Fruit fly (Drosophila melanogaster) whole organism, embryonic: ENCODE results near the gene arm.
A peak's percentile ranks its signal among the peaks of the same experiment; 100 is the strongest.

Experiments
- Atf6 ChIP-seq: fragments of 200-800 bp; sonication (Bioruptor generic); IDR thresholded peaks from 2 replicates; pipeline ENCODE4 v1.3.6; 2022; ENCODE audit warnings: missing biosample characterization, missing genetic modification characterization
- Blimp-1 ChIP-seq: fragments of 200-800 bp; sonication (Bioruptor generic); optimal IDR thresholded peaks from 3 replicates; lab custom pipeline; 2018; ENCODE audit warnings: missing biosample characterization, missing genetic modification characterization, mild to moderate bottlenecking, moderate library complexity, missing genetic modification reagents
- CG11247 ChIP-seq: fragments of 200-800 bp; sonication (Bioruptor generic); IDR thresholded peaks from 2 replicates; pipeline ENCODE4 v1.3.6; 2022; ENCODE audit warnings: missing biosample characterization, missing genetic modification characterization
- CG12071 ChIP-seq: fragments of 200-800 bp; sonication (Bioruptor generic); optimal IDR thresholded peaks from 3 replicates; lab custom pipeline; 2018; ENCODE audit warnings: missing biosample characterization, mild to moderate bottlenecking, missing genetic modification characterization
- CG12659 ChIP-seq: fragments of 200-800 bp; sonication (Bioruptor generic); optimal IDR thresholded peaks from 3 replicates; lab custom pipeline; 2017; ENCODE audit warnings: mild to moderate bottlenecking, missing biosample characterization, missing genetic modification reagents, missing genetic modification characterization
- CG14014 ChIP-seq: fragments of 200-800 bp; sonication (Bioruptor generic); IDR thresholded peaks from 2 replicates; pipeline ENCODE4 v1.3.6; 2022; ENCODE audit warnings: missing biosample characterization, missing genetic modification characterization
- CG15269 ChIP-seq: fragments of 200-800 bp; sonication (Bioruptor generic); optimal IDR thresholded peaks from 2 replicates; lab custom pipeline; 2018; ENCODE audit warnings: missing biosample characterization, mild to moderate bottlenecking, missing genetic modification characterization, moderate library complexity
- CG1529 ChIP-seq: fragments of 200-800 bp; sonication (Bioruptor generic); optimal IDR thresholded peaks from 3 replicates; lab custom pipeline; 2018; ENCODE audit warnings: missing biosample characterization, missing genetic modification characterization
- CG15601 ChIP-seq: fragments of 200-800 bp; sonication (Bioruptor generic); optimal IDR thresholded peaks from 3 replicates; lab custom pipeline; 2019; ENCODE audit warnings: missing biosample characterization, mild to moderate bottlenecking, missing genetic modification characterization, moderate library complexity
- CG2116 ChIP-seq: fragments of 200-800 bp; sonication (Bioruptor generic); optimal IDR thresholded peaks from 3 replicates; lab custom pipeline; 2018; ENCODE audit warnings: missing biosample characterization, mild to moderate bottlenecking, missing genetic modification characterization
- CG2199 ChIP-seq: fragments of 200-800 bp; sonication (Bioruptor generic); IDR thresholded peaks from 3 replicates; pipeline ENCODE4 v1.3.6; 2022; ENCODE audit warnings: missing biosample characterization, missing genetic modification characterization
- CG32767 ChIP-seq: fragments of 200-800 bp; sonication (Bioruptor generic); IDR thresholded peaks from 2 replicates; pipeline ENCODE4 v1.3.6; 2022; ENCODE audit warnings: missing biosample characterization, missing genetic modification characterization
- CG34422 ChIP-seq: fragments of 200-800 bp; sonication (Bioruptor generic); IDR thresholded peaks from 3 replicates; pipeline ENCODE4 v1.3.6; 2022; ENCODE audit warnings: missing biosample characterization, missing genetic modification characterization
- CG4424 ChIP-seq: fragments of 200-800 bp; sonication (Bioruptor generic); optimal IDR thresholded peaks from 3 replicates; lab custom pipeline; 2016; ENCODE audit warnings: missing biosample characterization, missing genetic modification characterization
- CG7786 ChIP-seq: fragments of 200-800 bp; sonication (Bioruptor generic); optimal IDR thresholded peaks from 2 replicates; lab custom pipeline; 2016; ENCODE audit warnings: missing biosample characterization, missing genetic modification characterization
- CG8290 ChIP-seq, 3 experiments: fragments of 200-800 bp; sonication (Bioruptor generic); optimal IDR thresholded peaks; 2 replicates each; lab custom pipeline; 2016 to 2019; ENCODE audit warnings: missing biosample characterization in 3 of 3, missing genetic modification characterization in 3 of 3, mild to moderate bottlenecking in 2 of 3, moderate library complexity in 1 of 3
- CG9727 ChIP-seq: fragments of 200-800 bp; sonication (Bioruptor generic); optimal IDR thresholded peaks from 3 replicates; lab custom pipeline; 2017; ENCODE audit warnings: missing biosample characterization, mild to moderate bottlenecking, missing genetic modification characterization
- CG9817 ChIP-seq: fragments of 200-800 bp; sonication (Bioruptor generic); optimal IDR thresholded peaks from 2 replicates; lab custom pipeline; 2018; ENCODE audit warnings: missing biosample characterization, mild to moderate bottlenecking, missing genetic modification characterization, moderate library complexity
- CG9932 ChIP-seq: fragments of 200-800 bp; sonication (Bioruptor generic); IDR thresholded peaks from 2 replicates; pipeline ENCODE4 v1.3.6; 2022; ENCODE audit warnings: missing biosample characterization, missing genetic modification characterization
- Ets65A ChIP-seq: fragments of 200-800 bp; sonication (Bioruptor generic); peaks from one replicate; lab custom pipeline; 2016; ENCODE audit warnings: missing biosample characterization, missing genetic modification characterization
- Ets97D ChIP-seq: fragments of 200-800 bp; sonication (Bioruptor generic); optimal IDR thresholded peaks from 3 replicates; lab custom pipeline; 2016; ENCODE audit warnings: missing biosample characterization, missing genetic modification characterization
- Fer1 ChIP-seq: fragments of 200-800 bp; sonication (Bioruptor generic); optimal IDR thresholded peaks from 2 replicates; lab custom pipeline; 2017; ENCODE audit warnings: missing biosample characterization, mild to moderate bottlenecking, missing genetic modification characterization
- H15 ChIP-seq: fragments of 200-800 bp; sonication (Bioruptor generic); IDR thresholded peaks from 3 replicates; pipeline ENCODE4 v1.3.6; 2022; ENCODE audit warnings: missing biosample characterization, missing genetic modification characterization
- HHEX ChIP-seq: fragments of 200-800 bp; sonication (Bioruptor generic); optimal IDR thresholded peaks from 3 replicates; lab custom pipeline; 2017; ENCODE audit warnings: missing biosample characterization, mild to moderate bottlenecking, missing genetic modification characterization, missing genetic modification reagents
- MBD-R2 ChIP-seq: fragments of 200-800 bp; sonication (Bioruptor generic); IDR thresholded peaks from 2 replicates; pipeline ENCODE4 v1.3.6; 2022; ENCODE audit warnings: missing biosample characterization, missing genetic modification characterization
- Meics ChIP-seq: fragments of 200-800 bp; sonication (Bioruptor generic); optimal IDR thresholded peaks from 2 replicates; lab custom pipeline; 2017; ENCODE audit warnings: missing biosample characterization, mild to moderate bottlenecking, missing genetic modification characterization
- Mes4 ChIP-seq: fragments of 200-800 bp; sonication (Bioruptor generic); optimal IDR thresholded peaks from 2 replicates; lab custom pipeline; 2016; ENCODE audit warnings: missing biosample characterization, missing genetic modification characterization
- Myb ChIP-seq: fragments of 200-800 bp; sonication (Bioruptor generic); optimal IDR thresholded peaks from 2 replicates; lab custom pipeline; 2016; ENCODE audit warnings: missing biosample characterization, missing genetic modification characterization
- Oaz ChIP-seq: fragments of 200-800 bp; sonication (Bioruptor generic); IDR thresholded peaks from 2 replicates; pipeline ENCODE4 v1.3.6; 2022; ENCODE audit warnings: missing biosample characterization, missing genetic modification characterization
- Optix ChIP-seq: fragments of 200-800 bp; sonication (Bioruptor generic); IDR thresholded peaks from 3 replicates; pipeline ENCODE4 v1.3.6; 2022; ENCODE audit warnings: missing biosample characterization, missing genetic modification characterization
- Xbp1 ChIP-seq: fragments of 200-800 bp; sonication (Bioruptor generic); optimal IDR thresholded peaks from 3 replicates; lab custom pipeline; 2016; ENCODE audit warnings: missing biosample characterization, mild to moderate bottlenecking, missing genetic modification characterization
- ato ChIP-seq: fragments of 200-800 bp; sonication (Bioruptor generic); IDR thresholded peaks from 2 replicates; pipeline ENCODE4 v1.3.6; 2022; ENCODE audit warnings: missing biosample characterization, missing genetic modification characterization; ENCODE audit not compliant: partially characterized antibody
- cwo ChIP-seq: fragments of 200-800 bp; sonication (Bioruptor generic); optimal IDR thresholded peaks from 3 replicates; lab custom pipeline; 2017; ENCODE audit warnings: missing biosample characterization, missing genetic modification characterization, mild to moderate bottlenecking, moderate library complexity, missing genetic modification reagents
- danr ChIP-seq: fragments of 200-800 bp; sonication (Bioruptor generic); IDR thresholded peaks from 2 replicates; pipeline ENCODE4 v1.3.6; 2022; ENCODE audit warnings: missing biosample characterization, missing genetic modification characterization
- dmrt99B ChIP-seq: fragments of 200-800 bp; sonication (Bioruptor generic); optimal IDR thresholded peaks from 2 replicates; lab custom pipeline; 2018; ENCODE audit warnings: missing biosample characterization, mild to moderate bottlenecking, missing genetic modification characterization, moderate library complexity
- dysf ChIP-seq: fragments of 200-800 bp; sonication (Bioruptor generic); IDR thresholded peaks from 3 replicates; pipeline ENCODE4 v1.3.6; 2022; ENCODE audit warnings: missing biosample characterization, missing genetic modification characterization
- fu2 ChIP-seq: fragments of 200-800 bp; sonication (Bioruptor generic); optimal IDR thresholded peaks from 2 replicates; lab custom pipeline; 2016; ENCODE audit warnings: missing biosample characterization, missing genetic modification characterization
- gfzf ChIP-seq: fragments of 200-800 bp; sonication (Bioruptor generic); optimal IDR thresholded peaks from 2 replicates; lab custom pipeline; 2016; ENCODE audit warnings: missing biosample characterization, mild to moderate bottlenecking, missing genetic modification characterization, moderate library complexity
- hbn ChIP-seq: fragments of 200-800 bp; sonication (Bioruptor generic); IDR thresholded peaks from 2 replicates; pipeline ENCODE4 v1.3.6; 2022; ENCODE audit warnings: missing biosample characterization, missing genetic modification characterization; ENCODE audit not compliant: partially characterized antibody
- jigr1 ChIP-seq: fragments of 200-800 bp; sonication (Bioruptor generic); IDR thresholded peaks from 3 replicates; pipeline ENCODE4 v1.3.6; 2022; ENCODE audit warnings: missing biosample characterization, missing genetic modification characterization
- lab ChIP-seq: fragments of 200-800 bp; sonication (Bioruptor generic); optimal IDR thresholded peaks from 3 replicates; lab custom pipeline; 2017; ENCODE audit warnings: missing biosample characterization, missing genetic modification characterization, mild to moderate bottlenecking, moderate library complexity, missing genetic modification reagents
- lola ChIP-seq, 3 experiments: fragments of >200 bp in 2 of 3; fragments of 200-800 bp in 1 of 3; sonication (Bioruptor generic) in 1 of 3; optimal IDR thresholded peaks; 2 replicates each; lab custom pipeline; 2017 to 2019; ENCODE audit warnings: missing biosample characterization in 3 of 3, missing genetic modification characterization in 3 of 3, mild to moderate bottlenecking in 1 of 3, moderate library complexity in 1 of 3
- luna ChIP-seq: fragments of 200-800 bp; sonication (Bioruptor generic); optimal IDR thresholded peaks from 2 replicates; lab custom pipeline; 2016; ENCODE audit warnings: missing biosample characterization, missing genetic modification characterization
- nau ChIP-seq: fragments of 200-800 bp; sonication (Bioruptor generic); optimal IDR thresholded peaks from 3 replicates; lab custom pipeline; 2017; ENCODE audit warnings: missing biosample characterization, mild to moderate bottlenecking, missing genetic modification characterization, missing genetic modification reagents
- nom ChIP-seq: fragments of 200-800 bp; sonication (Bioruptor generic); optimal IDR thresholded peaks from 2 replicates; lab custom pipeline; 2017; ENCODE audit warnings: missing biosample characterization, missing genetic modification characterization, mild to moderate bottlenecking, moderate library complexity, missing genetic modification reagents
- ssp ChIP-seq: fragments of 200-800 bp; sonication (Bioruptor generic); IDR thresholded peaks from 2 replicates; pipeline ENCODE4 v1.3.6; 2022; ENCODE audit warnings: missing biosample characterization, missing genetic modification characterization
- tll ChIP-seq, 2 experiments: fragments of 200-800 bp in 1 of 2; fragments of >200 bp in 1 of 2; sonication (Bioruptor generic) in 1 of 2; optimal IDR thresholded peaks; 2 replicates each; lab custom pipeline; 2017 to 2019; ENCODE audit warnings: missing biosample characterization in 2 of 2, missing genetic modification characterization in 2 of 2, mild to moderate bottlenecking in 1 of 2, moderate library complexity in 1 of 2
- usp ChIP-seq: fragments of >200 bp; optimal IDR thresholded peaks from 2 replicates; lab custom pipeline; 2017; ENCODE audit warnings: missing biosample characterization, missing genetic modification characterization

Gene arm

DNA sequence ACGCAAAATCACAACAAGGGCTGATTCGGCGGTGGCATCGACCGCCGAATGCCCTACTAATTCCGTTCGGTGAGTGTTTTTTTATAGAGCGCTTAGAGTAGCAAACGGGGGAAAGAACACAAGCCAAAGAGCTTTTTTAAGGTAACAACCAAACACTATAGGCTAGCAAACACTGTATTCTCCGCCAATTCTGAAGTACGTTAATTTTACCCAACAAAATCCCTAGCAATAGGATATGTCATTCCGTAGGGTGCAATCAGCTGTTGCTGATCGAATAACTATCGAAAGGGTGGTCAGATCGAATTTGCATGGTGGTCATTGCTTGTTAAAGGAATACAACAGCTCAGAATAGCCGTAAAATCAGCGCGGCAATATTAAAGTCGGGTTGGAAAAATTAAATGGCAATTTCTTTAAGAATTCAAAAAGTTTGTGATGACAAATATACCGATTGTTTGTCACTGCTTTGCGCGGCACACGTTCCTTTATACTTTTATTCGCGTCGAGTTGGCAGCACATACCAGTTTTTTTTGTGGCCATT, 7.3 kb upstream of the arm start, which contains the start of gene mip130 (continued):
- TF ChIP-seq CG8290 (GFP tag; optimal IDR thresholded peaks at IDR 0.05; lab: Kevin White, UChicago) (no peak), CG8290 (tag; optimal IDR thresholded peaks at IDR 0.05; lab: Kevin White, UChicago) (no peak), HHEX (peak; percentile 50), Meics (peak; percentile 57), nau (GFP tag; lab: Kevin White, UChicago) (no peak), CG2116 (GFP tag; lab: Kevin White, UChicago) (peak; percentile 47), Ets65A (peak; percentile 88), CG9817 (tag; lab: Kevin White, UChicago) (peak; percentile 45), CG1529 (GFP tag; lab: Kevin White, UChicago) (no peak), jigr1 (GFP tag; lab: Robert Waterston, UW) (0 out of 3 replicates have a peak, but pooled peaks have one; percentile 21), CG15601 (no peak), CG34422 (GFP tag; lab: Robert Waterston, UW) (peak; percentile 54; the same call in 1 of the 3 replicates), Atf6 (GFP tag; lab: Robert Waterston, UW) (peak; percentile 66), dysf (peak; percentile 69), CG9727 (GFP tag; lab: Kevin White, UChicago) (peak; percentile 52), CG4424 (GFP tag; lab: Kevin White, UChicago) (peak; percentile 35), cwo (GFP tag; lab: Kevin White, UChicago) (peak; percentile 28), CG32767 (GFP tag; lab: Robert Waterston, UW) (0 out of 2 replicates have a peak, but pooled peaks have one; percentile 36), hbn (peak; percentile 71), Xbp1 (GFP tag; lab: Kevin White, UChicago) (peak; percentile 25), danr (0 out of 2 replicates have a peak, but pooled peaks have one; percentile 23), lab (peak; percentile 66), CG9932 (peak; percentile 72), fu2 (GFP tag; lab: Kevin White, UChicago) (no peak), gfzf (GFP tag; lab: Kevin White, UChicago) (peak; percentile 23), Mes4 (GFP tag; lab: Kevin White, UChicago) (no peak), CG12071 (peak; percentile 6), ato (GFP tag; lab: Robert Waterston, UW) (no peak), CG11247 (GFP tag; lab: Robert Waterston, UW) (peak; percentile 32; the same call in 1 of the 2 replicates), CG7786 (GFP tag; lab: Kevin White, UChicago) (no peak), Ets97D (GFP tag; lab: Kevin White, UChicago) (peak; percentile 24), lola (GFP tag; optimal IDR thresholded peaks at IDR 0.05; lab: Kevin White, UChicago) (peak in 1 of 3 experiments; percentile 18), Optix (GFP tag; lab: Robert Waterston, UW) (peak; percentile 17; the same call in 1 of the 3 replicates), Oaz (GFP tag; lab: Robert Waterston, UW) (0 out of 2 replicates have a peak, but pooled peaks have one; percentile 16), Fer1 (GFP tag; lab: Kevin White, UChicago) (peak; percentile 63), ssp (peak; percentile 42; the same call in 1 of the 2 replicates), CG2199 (GFP tag; lab: Robert Waterston, UW) (no peak), CG15269 (tag; lab: Kevin White, UChicago) (peak; percentile 58), CG14014 (peak; percentile 69), Blimp-1 (GFP tag; lab: Kevin White, UChicago) (peak; percentile 18), dmrt99B (no peak), H15 (0 out of 3 replicates have a peak, but pooled peaks have one; percentile 33), luna (GFP tag; lab: Kevin White, UChicago) (no peak), tll (GFP tag; optimal IDR thresholded peaks at IDR 0.05; lab: Kevin White, UChicago) (no peak), CG12659 (GFP tag; lab: Kevin White, UChicago) (peak; percentile 69), usp (no peak), nom (GFP tag; lab: Kevin White, UChicago) (peak; percentile 56), MBD-R2 (GFP tag; lab: Robert Waterston, UW) (peak; percentile 62), Myb (GFP tag; lab: Kevin White, UChicago) (peak; percentile 56)
